Worm (Caenorhabditis elegans) whole organism, L3 larva: ENCODE results near the gene csp-1.

Experiments used
- ceh-16 ChIP-seq: sonication (generic microtip); optimal IDR thresholded peaks from 2 replicates; lab custom pipeline; 2017; ENCODE audit warnings: missing biosample characterization, missing genetic modification characterization
- daf-12 ChIP-seq: fragments of 150-350 bp; optimal IDR thresholded peaks from 2 replicates; lab custom pipeline; 2014; ENCODE audit warnings: missing biosample characterization, missing genetic modification reagents, missing genetic modification characterization
- elt-1 ChIP-seq: fragments of 150-350 bp; optimal IDR thresholded peaks from 2 replicates; lab custom pipeline; 2014; ENCODE audit warnings: missing biosample characterization, missing genetic modification characterization
- fkh-10 ChIP-seq: sonication (generic microtip); optimal IDR thresholded peaks from 2 replicates; lab custom pipeline; 2017; ENCODE audit warnings: missing biosample characterization, missing genetic modification reagents, missing genetic modification characterization
- pqm-1 ChIP-seq: fragments of 150-350 bp; optimal IDR thresholded peaks from 2 replicates; lab custom pipeline; 2017; ENCODE audit warnings: missing biosample characterization, missing genetic modification characterization, inconsistent platforms
- unc-62 ChIP-seq: fragments of 150-350 bp; sonication (generic microtip); optimal IDR thresholded peaks from 4 replicates; lab custom pipeline; 2014; ENCODE audit warnings: missing biosample characterization, missing genetic modification reagents, missing genetic modification characterization

ce11 chrII:13638576-13638975 is 37.6 kb downstream of the csp-1 start:
- TF ChIP-seq ceh-16 (tag; lab: Kevin White, UChicago) (no peak), daf-12 (tag; lab: Kevin White, UChicago) (no peak), elt-1 (tag; lab: Kevin White, UChicago) (peak; percentile 97), fkh-10 (GFP tag; lab: Kevin White, UChicago) (no peak), pqm-1 (tag; lab: Kevin White, UChicago) (peak; percentile 76), unc-62 (GFP tag; lab: Kevin White, UChicago) (no peak)
